Worm (Caenorhabditis elegans): Measurements from ENCODE around the gene C39D10.8.

- no peak for TF ChIP-seq pha-4 (tag; optimal IDR thresholded peaks at IDR 0.05)
- TF ChIP-seq eor-1 (tag; optimal IDR thresholded peaks at IDR 0.05), result no peak
- no peak for TF ChIP-seq tbx-2 (tag; optimal IDR thresholded peaks at IDR 0.05)
- TF ChIP-seq fos-1 (tag; optimal IDR thresholded peaks at IDR 0.05), result no peak
- TF ChIP-seq egl-5 (tag; optimal IDR thresholded peaks at IDR 0.05), result no peak
- TF ChIP-seq nfya-1 (tag; optimal IDR thresholded peaks at IDR 0.05; ENCODE audit: insufficient read depth), result no peak
These were observed 16.9 kb upstream of the C39D10.8 start, which contains the start of gene latd-1 for ce11 chrX:7897690-7898089.
